Fruit fly (Drosophila melanogaster): ENCODE measurements around the gene RpS14a.

The RpS14a gene

DNA sequence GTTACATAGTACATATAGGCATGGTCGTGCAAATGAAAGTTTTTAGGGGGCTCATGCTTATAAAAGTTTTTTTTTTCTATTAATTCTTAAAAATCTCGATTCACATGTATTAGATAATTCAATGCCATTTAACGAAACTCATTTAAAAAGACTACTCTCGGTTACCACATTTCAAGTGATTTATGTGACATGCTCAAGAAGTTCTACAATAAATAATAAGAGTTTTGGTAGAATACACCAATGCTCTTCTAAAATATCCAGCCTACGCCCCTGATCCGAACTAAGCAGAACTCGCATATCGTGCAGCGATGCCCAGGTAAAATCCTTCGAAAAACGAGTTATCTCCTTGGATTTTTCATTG is 41.0 kb upstream of the RpS14a start:
- TF ChIP-seq Pif1B (GFP tag; optimal IDR thresholded peaks at IDR 0.05) (no peak), gl (tag; optimal IDR thresholded peaks at IDR 0.05) (no peak), CG17806 (tag; optimal IDR thresholded peaks at IDR 0.05) (peak; percentile 47), CG10348 (GFP tag; IDR thresholded peaks at IDR 0.05) (no peak), CG14655 (GFP tag; optimal IDR thresholded peaks at IDR 0.05) (peak; percentile 77), fd96Ca (GFP tag; IDR thresholded peaks at IDR 0.05) (no peak), EcR (GFP tag; optimal IDR thresholded peaks at IDR 0.05) (no peak), CG34367 (tag; optimal IDR thresholded peaks at IDR 0.05) (peak; percentile 33), rn (GFP tag; IDR thresholded peaks at IDR 0.05) (no peak), CG15710 (tag; optimal IDR thresholded peaks at IDR 0.05) (peak; percentile 65), CG9948 (tag; optimal IDR thresholded peaks at IDR 0.05) (peak; percentile 56), Ets98B (GFP tag; IDR thresholded peaks at IDR 0.05) (0 out of 2 replicates have a peak, but pooled peaks have one; percentile 7), CG32121 (GFP tag; IDR thresholded peaks at IDR 0.05) (no peak), Pif1A (GFP tag; optimal IDR thresholded peaks at IDR 0.05) (peak; percentile 63), CG8301 (tag; optimal IDR thresholded peaks at IDR 0.05) (peak; percentile 54), D1 (tag; optimal IDR thresholded peaks at IDR 0.05) (no peak), CG8159 (tag; optimal IDR thresholded peaks at IDR 0.05) (peak; percentile 58), Snoo (tag; optimal IDR thresholded peaks at IDR 0.05) (peak; percentile 44), CG12605 (GFP tag; IDR thresholded peaks at IDR 0.05) (no peak), CG4496 (GFP tag; IDR thresholded peaks at IDR 0.05) (peak; percentile 58; the same call in 2 of the 3 replicates), CG13204 (GFP tag; optimal IDR thresholded peaks at IDR 0.05) (no peak)

DNA sequence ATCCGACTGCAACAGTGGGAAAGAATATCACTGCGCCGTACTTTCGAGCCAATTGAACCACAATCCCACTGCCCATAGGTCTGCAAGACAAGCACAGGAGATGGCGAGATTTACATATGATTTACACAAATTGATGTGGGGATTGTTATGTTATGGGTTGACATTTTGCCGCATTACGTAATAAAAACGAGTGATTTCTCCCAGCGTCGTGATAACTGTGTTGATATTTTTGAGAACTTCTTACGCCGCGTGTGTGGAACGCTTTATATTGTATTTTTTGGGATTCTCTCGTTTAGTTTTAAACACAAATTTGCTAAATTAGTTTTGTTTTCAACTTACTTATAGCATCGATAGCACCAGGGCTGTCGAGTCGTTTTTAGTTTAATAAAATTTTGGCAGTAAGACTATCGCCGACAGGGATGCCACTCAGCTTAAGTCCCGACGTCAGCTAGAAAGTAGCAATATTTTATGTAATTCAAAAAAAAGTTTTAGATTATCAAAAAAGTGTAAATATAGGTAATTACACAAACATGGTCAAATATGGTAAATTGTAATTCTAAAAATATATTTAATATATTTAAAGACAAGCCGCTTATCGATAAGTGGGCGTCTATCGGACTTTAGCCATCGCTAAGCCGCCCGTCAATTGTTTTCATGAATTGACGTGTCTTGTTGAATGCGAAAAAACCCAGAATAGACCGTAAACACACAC is 40.0 kb upstream of the RpS14a start, which contains the start of the genes CG45089, ND-MNLL and p115:
Gene CG45089, minus strand, starts transcription at position 388 of the 712 bp plus-strand sequence.
Gene ND-MNLL, minus strand, starts transcription at position 388 of the 712 bp plus-strand sequence.
Gene p115, plus strand, starts transcription at position 621 of the 712 bp plus-strand sequence.
- TF ChIP-seq CG8301 (tag; optimal IDR thresholded peaks at IDR 0.05): no peak
- peak; percentile 38 for TF ChIP-seq CG15710 (tag; optimal IDR thresholded peaks at IDR 0.05)
- TF ChIP-seq CG14655 (GFP tag; optimal IDR thresholded peaks at IDR 0.05): no peak
- peak; percentile 46 for TF ChIP-seq Pif1A (GFP tag; optimal IDR thresholded peaks at IDR 0.05)
- no peak for TF ChIP-seq EcR (GFP tag; optimal IDR thresholded peaks at IDR 0.05)
- peak; percentile 20 for TF ChIP-seq CG9948 (tag; optimal IDR thresholded peaks at IDR 0.05)
- no peak for TF ChIP-seq CG34367 (tag; optimal IDR thresholded peaks at IDR 0.05)
- peak; percentile 10 for TF ChIP-seq Snoo (tag; optimal IDR thresholded peaks at IDR 0.05)
- peak; percentile 48; the same call in 1 of the 2 replicates for TF ChIP-seq CG32121 (GFP tag; IDR thresholded peaks at IDR 0.05)
- TF ChIP-seq fd96Ca (GFP tag; IDR thresholded peaks at IDR 0.05): no peak; the same call in 2 of the 3 replicates
- peak; percentile 40 for TF ChIP-seq CG8159 (tag; optimal IDR thresholded peaks at IDR 0.05)
- TF ChIP-seq gl (tag; optimal IDR thresholded peaks at IDR 0.05): no peak
- TF ChIP-seq CG12605 (GFP tag; IDR thresholded peaks at IDR 0.05): no peak
- TF ChIP-seq CG4496 (GFP tag; IDR thresholded peaks at IDR 0.05): 0 out of 3 replicates have a peak, but pooled peaks have one; percentile 26
- no peak for TF ChIP-seq rn (GFP tag; IDR thresholded peaks at IDR 0.05)
- peak; percentile 32 for TF ChIP-seq Pif1B (GFP tag; optimal IDR thresholded peaks at IDR 0.05)
- peak; percentile 17; the same call in 1 of the 2 replicates for TF ChIP-seq Ets98B (GFP tag; IDR thresholded peaks at IDR 0.05)
- TF ChIP-seq CG17806 (tag; optimal IDR thresholded peaks at IDR 0.05): peak; percentile 21

DNA sequence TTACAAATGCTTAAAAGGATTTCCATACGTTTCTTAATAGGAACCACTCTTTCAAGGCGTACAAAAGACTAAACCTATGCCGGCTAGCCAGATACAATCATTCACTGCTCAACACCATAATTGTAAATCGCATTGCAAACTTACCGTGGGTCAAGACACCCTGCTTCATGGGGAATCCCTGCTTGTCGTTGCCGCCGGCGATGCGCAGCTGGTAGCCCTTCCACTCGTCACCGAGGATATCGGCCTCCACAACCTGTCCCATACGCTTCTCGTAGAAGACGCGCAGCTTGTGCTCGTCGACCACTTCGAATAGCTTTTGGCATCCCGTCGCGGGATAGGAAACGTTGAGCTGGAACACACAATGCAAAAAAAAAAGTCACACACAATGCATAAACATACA is 32.9 kb upstream of the RpS14a start:
- TF ChIP-seq Pif1A (GFP tag; optimal IDR thresholded peaks at IDR 0.05) (no peak), Snoo (tag; optimal IDR thresholded peaks at IDR 0.05) (no peak), gl (tag; optimal IDR thresholded peaks at IDR 0.05) (no peak), CG32121 (GFP tag; IDR thresholded peaks at IDR 0.05) (no peak), EcR (GFP tag; optimal IDR thresholded peaks at IDR 0.05) (no peak), CG14655 (GFP tag; optimal IDR thresholded peaks at IDR 0.05) (no peak), Pif1B (GFP tag; optimal IDR thresholded peaks at IDR 0.05) (no peak), Ets98B (GFP tag; IDR thresholded peaks at IDR 0.05) (no peak), CG12605 (GFP tag; IDR thresholded peaks at IDR 0.05) (no peak), fd96Ca (GFP tag; IDR thresholded peaks at IDR 0.05) (no peak), rn (GFP tag; IDR thresholded peaks at IDR 0.05) (no peak), CG4496 (GFP tag; IDR thresholded peaks at IDR 0.05) (no peak), CG17806 (tag; optimal IDR thresholded peaks at IDR 0.05) (no peak), CG9948 (tag; optimal IDR thresholded peaks at IDR 0.05) (no peak), CG13204 (GFP tag; optimal IDR thresholded peaks at IDR 0.05) (no peak), CG15710 (tag; optimal IDR thresholded peaks at IDR 0.05) (no peak), CG10348 (GFP tag; IDR thresholded peaks at IDR 0.05) (no peak), D1 (tag; optimal IDR thresholded peaks at IDR 0.05) (no peak), CG8301 (tag; optimal IDR thresholded peaks at IDR 0.05) (no peak), CG34367 (tag; optimal IDR thresholded peaks at IDR 0.05) (no peak)

DNA sequence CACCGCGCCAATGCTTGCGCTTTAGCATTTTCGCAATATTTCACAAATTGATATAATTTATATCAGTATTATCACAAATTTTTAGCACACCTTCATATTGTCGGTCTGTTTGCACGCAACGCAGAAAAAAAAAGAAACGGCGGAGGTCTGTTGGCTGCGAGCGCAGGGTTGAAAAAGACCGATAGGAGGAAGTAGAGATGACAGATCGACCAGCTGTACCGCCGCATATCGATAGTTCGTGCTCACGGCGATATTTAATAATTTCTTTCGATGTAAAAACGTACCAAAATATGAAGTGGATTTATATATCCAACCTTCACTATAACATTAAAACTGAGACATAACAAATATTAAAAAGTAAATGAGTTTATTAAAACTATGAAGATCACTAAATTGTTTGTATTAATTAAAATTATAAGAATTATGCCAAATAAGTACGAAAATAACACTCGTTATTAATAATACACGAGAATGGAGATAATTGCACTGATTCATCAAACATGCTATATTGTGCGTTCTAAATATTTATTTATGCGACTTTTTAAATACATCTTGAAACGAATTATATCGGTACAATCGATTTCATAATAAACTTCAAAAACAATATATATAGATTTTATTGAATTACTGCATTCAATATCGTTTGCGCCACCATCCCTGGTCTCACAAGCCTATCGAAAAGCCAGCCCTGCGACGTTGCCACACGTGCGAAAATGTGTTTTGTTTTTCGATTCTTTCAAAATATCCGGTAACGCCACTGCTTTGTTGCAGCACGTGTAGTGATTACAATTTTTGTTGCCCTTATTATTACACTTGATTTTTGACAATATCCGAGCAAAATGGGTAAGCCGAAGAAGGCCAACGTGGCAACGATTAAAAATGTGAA is 32.1 kb upstream of the RpS14a start, which contains the start of the genes RpS6 and bys:
Gene RpS6, minus strand, starts transcription at position 179 of the 886 bp plus-strand sequence.
Gene bys, plus strand, starts transcription at position 728 of the 886 bp plus-strand sequence.
- TF ChIP-seq CG32121 (GFP tag; IDR thresholded peaks at IDR 0.05) (no peak), Pif1A (GFP tag; optimal IDR thresholded peaks at IDR 0.05) (peak; percentile 61), CG17806 (tag; optimal IDR thresholded peaks at IDR 0.05) (no peak), CG34367 (tag; optimal IDR thresholded peaks at IDR 0.05) (peak; percentile 24), CG12605 (GFP tag; IDR thresholded peaks at IDR 0.05) (peak; percentile 44; the same call in 1 of the 2 replicates), D1 (tag; optimal IDR thresholded peaks at IDR 0.05) (no peak), EcR (GFP tag; optimal IDR thresholded peaks at IDR 0.05) (no peak), CG14655 (GFP tag; optimal IDR thresholded peaks at IDR 0.05) (no peak), gl (tag; optimal IDR thresholded peaks at IDR 0.05) (no peak), CG10348 (GFP tag; IDR thresholded peaks at IDR 0.05) (no peak), Ets98B (GFP tag; IDR thresholded peaks at IDR 0.05) (peak; percentile 38), CG4496 (GFP tag; IDR thresholded peaks at IDR 0.05) (peak; percentile 66), CG8159 (tag; optimal IDR thresholded peaks at IDR 0.05) (peak; percentile 16), CG8301 (tag; optimal IDR thresholded peaks at IDR 0.05) (no peak), rn (GFP tag; IDR thresholded peaks at IDR 0.05) (no peak), CG15710 (tag; optimal IDR thresholded peaks at IDR 0.05) (peak; percentile 16), CG13204 (GFP tag; optimal IDR thresholded peaks at IDR 0.05) (no peak), fd96Ca (GFP tag; IDR thresholded peaks at IDR 0.05) (peak; percentile 58; the same call in 1 of the 3 replicates), Pif1B (GFP tag; optimal IDR thresholded peaks at IDR 0.05) (no peak), Snoo (tag; optimal IDR thresholded peaks at IDR 0.05) (peak; percentile 60), CG9948 (tag; optimal IDR thresholded peaks at IDR 0.05) (peak; percentile 28)
